Worm (Caenorhabditis elegans) whole organism, L3 larva: Measurements from ENCODE around the gene F29A7.4.

Source experiments
- R02D3.7 ChIP-seq: fragments of 150-350 bp; optimal IDR thresholded peaks from 2 replicates; lab custom pipeline; 2014; ENCODE audit warnings: missing biosample characterization, missing genetic modification characterization
- ZK546.5 ChIP-seq: sonication (generic microtip); optimal IDR thresholded peaks from 2 replicates; lab custom pipeline; 2017; ENCODE audit warnings: missing biosample characterization, missing genetic modification characterization
- aly-2 ChIP-seq: fragments of 150-350 bp; optimal IDR thresholded peaks from 2 replicates; lab custom pipeline; 2014; ENCODE audit warnings: missing biosample characterization, missing genetic modification characterization
- ceh-28 ChIP-seq: fragments of 150-350 bp; optimal IDR thresholded peaks from 2 replicates; lab custom pipeline; 2014; ENCODE audit warnings: missing biosample characterization, missing genetic modification reagents, missing genetic modification characterization
- ceh-82 ChIP-seq: fragments of 150-350 bp; optimal IDR thresholded peaks from 2 replicates; lab custom pipeline; 2014; ENCODE audit warnings: missing biosample characterization, missing genetic modification characterization
- ceh-9 ChIP-seq: sonication (generic microtip); optimal IDR thresholded peaks from 2 replicates; lab custom pipeline; 2018; ENCODE audit warnings: missing biosample characterization, missing genetic modification characterization
- daf-12 ChIP-seq: fragments of 150-350 bp; optimal IDR thresholded peaks from 2 replicates; lab custom pipeline; 2014; ENCODE audit warnings: missing biosample characterization, missing genetic modification reagents, missing genetic modification characterization
- egl-5 ChIP-seq: fragments of 150-350 bp; optimal IDR thresholded peaks from 2 replicates; lab custom pipeline; 2017; ENCODE audit warnings: missing biosample characterization, missing genetic modification reagents, missing genetic modification characterization, inconsistent platforms
- elt-3 ChIP-seq, 3 experiments: fragments of 150-350 bp in 1 of 3; sonication (generic microtip) in 2 of 3; optimal IDR thresholded peaks; 2 replicates in 2 of 3; 4 replicates in 1 of 3; lab custom pipeline; 2014 to 2017; ENCODE audit warnings: missing biosample characterization in 3 of 3, missing genetic modification characterization in 3 of 3
- eor-1 ChIP-seq, 2 experiments: fragments of 150-350 bp; optimal IDR thresholded peaks; 2 replicates each; lab custom pipeline; 2014 to 2018; ENCODE audit warnings: missing biosample characterization in 2 of 2, missing genetic modification characterization in 2 of 2
- fkh-10 ChIP-seq: sonication (generic microtip); optimal IDR thresholded peaks from 2 replicates; lab custom pipeline; 2017; ENCODE audit warnings: missing biosample characterization, missing genetic modification reagents, missing genetic modification characterization
- fos-1 ChIP-seq: fragments of 150-350 bp; optimal IDR thresholded peaks from 2 replicates; lab custom pipeline; 2014; ENCODE audit warnings: missing biosample characterization, missing genetic modification characterization
- jun-1 ChIP-seq: fragments of 150-350 bp; optimal IDR thresholded peaks from 2 replicates; lab custom pipeline; 2014; ENCODE audit warnings: missing biosample characterization, missing genetic modification reagents, missing genetic modification characterization
- lin-39 ChIP-seq: fragments of 150-350 bp; optimal IDR thresholded peaks from 2 replicates; lab custom pipeline; 2018; ENCODE audit warnings: missing biosample characterization, missing genetic modification reagents, missing genetic modification characterization
- lsy-12 ChIP-seq: sonication (generic microtip); optimal IDR thresholded peaks from 2 replicates; lab custom pipeline; 2016; ENCODE audit warnings: mild to moderate bottlenecking, missing genetic modification characterization, missing compliant biosample characterization
- mdl-1 ChIP-seq: fragments of 150-350 bp; optimal IDR thresholded peaks from 2 replicates; lab custom pipeline; 2014; ENCODE audit warnings: missing biosample characterization, missing genetic modification characterization
- mml-1 ChIP-seq: fragments of 150-350 bp; sonication (generic microtip); optimal IDR thresholded peaks from 3 replicates; lab custom pipeline; 2014; ENCODE audit warnings: missing biosample characterization, missing genetic modification characterization
- nfya-1 ChIP-seq: sonication (generic microtip); optimal IDR thresholded peaks from 2 replicates; lab custom pipeline; 2017; ENCODE audit warnings: missing genetic modification characterization, mild to moderate bottlenecking, missing compliant biosample characterization, antibody characterized with exemption, moderate library complexity; ENCODE audit not compliant: insufficient read depth
- nhr-11 ChIP-seq: fragments of 150-350 bp; optimal IDR thresholded peaks from 2 replicates; lab custom pipeline; 2014; ENCODE audit warnings: missing biosample characterization, missing genetic modification characterization
- nhr-12 ChIP-seq: fragments of 150-350 bp; optimal IDR thresholded peaks from 2 replicates; lab custom pipeline; 2014; ENCODE audit warnings: missing biosample characterization, missing genetic modification characterization
- nhr-23 ChIP-seq: fragments of 150-350 bp; optimal IDR thresholded peaks from 2 replicates; lab custom pipeline; 2014; ENCODE audit warnings: missing biosample characterization, missing genetic modification reagents, missing genetic modification characterization
- nhr-237 ChIP-seq: fragments of 150-350 bp; optimal IDR thresholded peaks from 2 replicates; lab custom pipeline; 2014; ENCODE audit warnings: missing biosample characterization, missing genetic modification characterization
- nhr-76 ChIP-seq: fragments of 150-350 bp; sonication (generic microtip); optimal IDR thresholded peaks from 5 replicates; lab custom pipeline; 2014; ENCODE audit warnings: missing biosample characterization, missing genetic modification characterization
- pha-4 ChIP-seq: fragments of 150-350 bp; optimal IDR thresholded peaks from 2 replicates; lab custom pipeline; 2014; ENCODE audit warnings: missing biosample characterization, missing genetic modification reagents, missing genetic modification characterization
- pqm-1 ChIP-seq: fragments of 150-350 bp; optimal IDR thresholded peaks from 2 replicates; lab custom pipeline; 2017; ENCODE audit warnings: missing biosample characterization, missing genetic modification characterization, inconsistent platforms
- skn-1 ChIP-seq: fragments of 150-350 bp; optimal IDR thresholded peaks from 2 replicates; lab custom pipeline; 2014; ENCODE audit warnings: missing biosample characterization, missing genetic modification characterization
- snpc-4 ChIP-seq: fragments of 150-350 bp; optimal IDR thresholded peaks from 2 replicates; lab custom pipeline; 2014; ENCODE audit warnings: missing biosample characterization, missing genetic modification characterization
- tbx-2 ChIP-seq: sonication (generic microtip); optimal IDR thresholded peaks from 2 replicates; lab custom pipeline; 2016; ENCODE audit warnings: mild to moderate bottlenecking, missing genetic modification characterization, missing compliant biosample characterization
- unc-62 ChIP-seq: fragments of 150-350 bp; sonication (generic microtip); optimal IDR thresholded peaks from 4 replicates; lab custom pipeline; 2014; ENCODE audit warnings: missing biosample characterization, missing genetic modification reagents, missing genetic modification characterization
- zag-1 ChIP-seq: fragments of 150-350 bp; optimal IDR thresholded peaks from 2 replicates; lab custom pipeline; 2014; ENCODE audit warnings: missing biosample characterization, missing genetic modification characterization
- ztf-11 ChIP-seq: fragments of 150-350 bp; optimal IDR thresholded peaks from 2 replicates; lab custom pipeline; 2014; ENCODE audit warnings: missing biosample characterization, missing genetic modification characterization

Gene F29A7.4

ce11 chrII:2757954-2758353, 8.2 kb downstream of the F29A7.4 start, which contains the start of gene F29A7.8:
TSS of gene F29A7.8 (minus strand) at chrII:2758054.
- TF ChIP-seq mdl-1 (tag; lab: Kevin White, UChicago) (no peak), ztf-11 (no peak), fkh-10 (GFP tag; lab: Kevin White, UChicago) (no peak), egl-5 (tag; lab: Kevin White, UChicago) (no peak), daf-12 (tag; lab: Kevin White, UChicago) (no peak), nhr-12 (tag; lab: Kevin White, UChicago) (no peak), fos-1 (tag; lab: Kevin White, UChicago) (no peak), R02D3.7 (tag; lab: Kevin White, UChicago) (no peak)

DNA sequence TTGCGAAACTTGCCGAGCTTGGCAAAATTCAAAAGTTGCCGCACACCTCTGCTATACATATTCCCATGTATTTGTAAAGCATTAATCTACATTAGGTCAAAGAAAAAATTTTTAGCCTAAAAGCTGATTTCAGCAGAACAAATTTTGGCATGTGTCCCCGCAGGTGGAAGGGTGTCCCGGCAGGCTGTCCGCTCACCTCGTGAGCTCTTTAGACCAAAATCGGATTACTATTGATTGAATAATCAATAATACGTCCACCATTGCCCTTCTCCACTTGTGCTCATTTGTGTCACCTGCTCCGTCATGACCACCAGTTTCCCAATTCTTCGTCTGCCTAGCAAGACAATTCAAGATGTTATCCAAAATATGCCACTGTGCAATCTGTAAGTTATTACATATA, 8.7 kb downstream of the F29A7.4 start, which contains the start of gene fbxb-107:
TSS of gene fbxb-107 (plus strand) at position 297 of the 400 bp plus-strand sequence.
- TF ChIP-seq lsy-12 (tag; lab: Kevin White, UChicago) (no peak), fkh-10 (GFP tag; lab: Kevin White, UChicago) (no peak), R02D3.7 (tag; lab: Kevin White, UChicago) (no peak), zag-1 (tag; lab: Kevin White, UChicago) (no peak), ztf-11 (no peak)

DNA sequence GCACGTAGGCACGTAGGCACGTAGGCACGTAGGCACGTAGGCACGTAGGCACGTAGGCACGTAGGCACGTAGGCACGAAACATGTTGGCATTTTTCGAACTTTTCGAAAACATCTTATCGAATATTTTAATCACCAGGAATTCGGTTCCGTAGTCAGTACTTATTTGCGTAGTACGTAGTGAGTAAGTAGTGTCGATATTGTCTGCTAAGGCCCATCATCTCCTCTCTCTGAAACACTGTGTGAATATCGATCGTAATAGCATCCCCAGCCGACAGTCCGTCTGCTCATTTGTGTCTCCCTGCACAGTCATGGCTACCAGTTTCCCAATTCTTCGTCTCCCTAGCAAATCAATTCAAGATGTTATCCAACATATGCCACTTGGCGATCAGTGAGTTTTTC, 12.3 kb downstream of the F29A7.4 start, which contains the start of gene fbxb-106:
TSS of gene fbxb-106 (plus strand) at position 301 of the 400 bp plus-strand sequence.
- TF ChIP-seq nhr-11 (tag; lab: Kevin White, UChicago) (no peak), skn-1 (tag; lab: Kevin White, UChicago) (no peak), nhr-237 (tag; lab: Kevin White, UChicago) (no peak)

DNA sequence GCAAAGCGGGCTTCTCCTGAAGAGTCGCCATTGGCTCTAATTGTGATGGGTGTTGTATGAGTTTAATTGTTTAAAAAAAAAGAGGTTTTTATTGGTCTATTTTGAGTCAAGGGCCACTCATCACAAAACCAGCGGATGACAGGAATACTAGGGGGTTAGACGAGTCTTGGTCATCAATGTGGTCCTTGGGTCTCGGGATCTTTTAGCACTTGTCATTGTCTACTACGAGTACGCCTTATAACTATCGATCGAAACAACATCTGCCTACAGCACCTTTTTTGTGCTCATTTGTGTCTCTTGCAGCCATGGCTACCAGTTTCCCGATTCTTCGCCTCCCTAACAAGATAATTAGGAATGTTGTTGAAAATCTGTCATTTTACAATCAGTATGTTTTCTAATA, 14.9 kb downstream of the F29A7.4 start, which contains the start of gene fbxb-108:
TSS of gene fbxb-108 (plus strand) at position 301 of the 400 bp plus-strand sequence.
- TF ChIP-seq aly-2 (no peak), jun-1 (tag; lab: Kevin White, UChicago) (no peak)

DNA sequence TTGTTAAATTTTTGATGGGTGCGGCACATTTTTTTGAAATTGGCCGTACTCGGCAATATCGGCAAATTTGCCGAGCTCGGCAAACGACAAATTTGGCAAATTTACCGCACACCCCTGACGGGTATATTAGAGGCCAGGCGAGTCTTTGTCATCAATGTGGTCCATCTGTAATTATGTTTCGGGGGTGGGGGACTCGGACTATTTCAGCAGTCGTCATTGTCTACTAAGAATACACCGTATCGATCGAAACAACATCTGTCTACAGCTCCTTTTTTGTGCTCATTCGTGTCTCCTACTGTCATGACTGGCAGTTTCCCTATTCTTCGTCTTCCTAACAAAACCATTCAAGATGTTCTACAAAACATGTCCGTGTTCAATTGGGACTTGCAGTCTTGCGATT, 16.5 kb downstream of the F29A7.4 start, which contains the start of gene F08D12.15:
TSS of gene F08D12.15 (plus strand) at position 301 of the 400 bp plus-strand sequence.
- TF ChIP-seq pqm-1 (tag; lab: Kevin White, UChicago) (no peak), nhr-23 (tag; lab: Kevin White, UChicago) (no peak), nhr-237 (tag; lab: Kevin White, UChicago) (no peak), ceh-9 (tag; lab: Kevin White, UChicago) (no peak)

ce11 chrII:2769021-2769420, 19.2 kb downstream of the F29A7.4 start, which contains the start of gene F08D12.7:
TSS of gene F08D12.7 (minus strand) at chrII:2769121.
- no peak for TF ChIP-seq egl-5 (tag; lab: Kevin White, UChicago)
- no peak for TF ChIP-seq ceh-28 (tag; lab: Kevin White, UChicago)
- no peak for TF ChIP-seq jun-1 (tag; lab: Kevin White, UChicago)
- TF ChIP-seq mdl-1 (tag; lab: Kevin White, UChicago), result no peak
- no peak for TF ChIP-seq snpc-4
- TF ChIP-seq nfya-1 (tag; lab: Kevin White, UChicago), result no peak
- no peak for TF ChIP-seq elt-3 (tag; optimal IDR thresholded peaks at IDR 0.05; lab: Kevin White, UChicago)
- no peak for TF ChIP-seq ceh-82
- no peak for TF ChIP-seq mml-1 (tag; lab: Kevin White, UChicago)
- TF ChIP-seq nhr-237 (tag; lab: Kevin White, UChicago), result no peak
- TF ChIP-seq lin-39, result no peak

- no peak for TF ChIP-seq tbx-2
- no peak for TF ChIP-seq pha-4 (tag; lab: Kevin White, UChicago)
- TF ChIP-seq snpc-4, result no peak
- no peak for TF ChIP-seq ZK546.5 (tag; lab: Kevin White, UChicago)
- no peak for TF ChIP-seq unc-62 (GFP tag; lab: Kevin White, UChicago)
- no peak for TF ChIP-seq eor-1 (tag; optimal IDR thresholded peaks at IDR 0.05; lab: Kevin White, UChicago)
- TF ChIP-seq nhr-11 (tag; lab: Kevin White, UChicago), result no peak
- no peak for TF ChIP-seq nhr-76
- no peak for TF ChIP-seq nhr-237 (tag; lab: Kevin White, UChicago)
Measured at ce11 chrII:2770788-2771187, 21.0 kb downstream of the F29A7.4 start, which contains the start of gene fbxb-105. TSS of gene fbxb-105 (minus strand) at chrII:2770888.
